Fruit fly (Drosophila melanogaster): ENCODE measurements around the gene gb.

gb gene

dm6 chr3R:27118346-27118745 lies 6.3 kb upstream of the gb start, which contains the start of gene CG5882:
CG5882 (plus strand) TSS chr3R:27118646.
- TF ChIP-seq spab (GFP tag; optimal IDR thresholded peaks at IDR 0.05) (no peak), dac (GFP tag; optimal IDR thresholded peaks at IDR 0.05) (no peak), CG32006 (GFP tag; optimal IDR thresholded peaks at IDR 0.05) (no peak), CG6808 (GFP tag; optimal IDR thresholded peaks at IDR 0.05) (no peak), CG10631 (GFP tag; optimal IDR thresholded peaks at IDR 0.05) (no peak), Lpt (GFP tag; optimal IDR thresholded peaks at IDR 0.05) (no peak), Ets21C (GFP tag; optimal IDR thresholded peaks at IDR 0.05) (no peak)

DNA sequence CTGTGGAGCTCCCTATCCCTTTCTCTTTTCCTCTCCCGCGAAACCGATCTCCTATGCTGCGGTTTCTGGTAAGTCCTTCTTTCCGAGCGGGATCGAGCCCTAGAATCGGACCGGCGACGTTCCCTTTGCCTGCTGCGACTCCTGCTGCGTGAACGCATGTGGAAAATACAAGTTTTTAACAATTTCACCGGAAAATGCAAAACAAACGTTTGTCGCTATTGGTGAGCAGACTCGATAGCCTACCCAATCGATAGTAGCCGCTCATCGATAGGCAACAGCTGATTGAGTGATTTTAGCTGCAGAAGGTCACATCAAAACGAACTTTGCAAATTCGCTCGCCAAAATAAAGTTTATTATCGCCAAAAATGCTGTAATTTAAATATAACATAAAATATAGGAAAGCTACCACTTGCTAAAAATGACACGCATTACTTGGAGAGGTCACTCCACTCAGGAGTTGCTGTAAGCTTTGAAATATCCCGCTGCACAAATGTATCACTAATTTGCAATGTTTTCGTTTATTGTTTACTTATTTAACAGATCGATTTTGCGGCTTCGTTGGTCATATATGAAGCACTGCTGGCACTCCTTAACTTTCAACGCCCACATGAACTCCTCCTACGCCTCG lies 4.5 kb upstream of the gb start, which contains the start of the genes CG6066 and CG5880:
Gene CG6066 (minus strand): TSS at position 243 of the 628 bp plus-strand sequence.
Gene CG5880 (plus strand): TSS at position 281 of the 628 bp plus-strand sequence.
- no peak for TF ChIP-seq CG6854 (GFP tag; optimal IDR thresholded peaks at IDR 0.05)
- peak; percentile 17 for TF ChIP-seq esn (GFP tag; optimal IDR thresholded peaks at IDR 0.05)

- no peak for TF ChIP-seq CG10631 (GFP tag; optimal IDR thresholded peaks at IDR 0.05)
- no peak for TF ChIP-seq eg (GFP tag; IDR thresholded peaks at IDR 0.05)
- no peak for TF ChIP-seq net (GFP tag; optimal IDR thresholded peaks at IDR 0.05)
- TF ChIP-seq svp (GFP tag) = peak; percentile 65
- TF ChIP-seq CG1621 (tag; optimal IDR thresholded peaks at IDR 0.05) = no peak
- TF ChIP-seq Lpt (GFP tag; optimal IDR thresholded peaks at IDR 0.05) = no peak
- TF ChIP-seq CG11902 (GFP tag; optimal IDR thresholded peaks at IDR 0.05) = no peak
- peak; percentile 14 for TF ChIP-seq vri (GFP tag; optimal IDR thresholded peaks at IDR 0.05)
- no peak for TF ChIP-seq CG11762 (GFP tag; optimal IDR thresholded peaks at IDR 0.05; ENCODE audit: insufficient read depth)
- TF ChIP-seq Met (GFP tag; optimal IDR thresholded peaks at IDR 0.05) = no peak
- no peak for TF ChIP-seq fd85E (GFP tag; optimal IDR thresholded peaks at IDR 0.05)
- no peak for TF ChIP-seq achi (GFP tag; optimal IDR thresholded peaks at IDR 0.05)
- no peak for TF ChIP-seq fkh (GFP tag; optimal IDR thresholded peaks at IDR 0.05)
- TF ChIP-seq Eip75B (GFP tag; optimal IDR thresholded peaks at IDR 0.05) = no peak
- TF ChIP-seq Sox15 (GFP tag; optimal IDR thresholded peaks at IDR 0.05) = no peak
- no peak for TF ChIP-seq CG10669 (GFP tag; optimal IDR thresholded peaks at IDR 0.05)
Measured at dm6 chr3R:27109458-27109857, 2.6 kb downstream of the gb start.

dm6 chr3R:27108111-27108510 lies 4.0 kb downstream of the gb start:
- TF ChIP-seq CG6808 (GFP tag; optimal IDR thresholded peaks at IDR 0.05) = no peak
- no peak for TF ChIP-seq topi (GFP tag; optimal IDR thresholded peaks at IDR 0.05)

dm6 chr3R:27106134-27106694 lies 5.9 kb downstream of the gb start, which contains the start of gene CAH9:
CAH9 (minus strand) TSS chr3R:27106184.
- no peak for TF ChIP-seq CG8632 (GFP tag; optimal IDR thresholded peaks at IDR 0.05)
- TF ChIP-seq Eip93F (GFP tag; optimal IDR thresholded peaks at IDR 0.05) = no peak
- TF ChIP-seq Hr4 (GFP tag; optimal IDR thresholded peaks at IDR 0.05) = no peak
- TF ChIP-seq Blimp-1 (GFP tag; optimal IDR thresholded peaks at IDR 0.05) = no peak
- no peak for TF ChIP-seq CG9139 (GFP tag; optimal IDR thresholded peaks at IDR 0.05)
- no peak for TF ChIP-seq CG31627 (GFP tag; optimal IDR thresholded peaks at IDR 0.05)
- no peak for TF ChIP-seq lz (GFP tag; optimal IDR thresholded peaks at IDR 0.05)
- no peak for TF ChIP-seq CG3032 (tag; optimal IDR thresholded peaks at IDR 0.05)
- TF ChIP-seq CG15336 (GFP tag; IDR thresholded peaks at IDR 0.05) = no peak
- TF ChIP-seq acj6 (GFP tag; optimal IDR thresholded peaks at IDR 0.05) = no peak
- TF ChIP-seq Sox102F (GFP tag; optimal IDR thresholded peaks at IDR 0.05) = no peak
- no peak for TF ChIP-seq Hr38 (GFP tag; optimal IDR thresholded peaks at IDR 0.05)
- no peak for TF ChIP-seq CG6276 (GFP tag; optimal IDR thresholded peaks at IDR 0.05)
